Fruit fly (Drosophila melanogaster): ENCODE measurements around the gene mge.

mge gene

dm6 chr3L:3873094-3873493 lies 36.6 kb downstream of the mge start (continued):
- no peak for TF ChIP-seq Vsx1 (GFP tag; optimal IDR thresholded peaks at IDR 0.05)
- TF ChIP-seq pb (GFP tag; optimal IDR thresholded peaks at IDR 0.05) = no peak
- no peak for TF ChIP-seq cad (GFP tag; optimal IDR thresholded peaks at IDR 0.05)
- no peak for TF ChIP-seq CG16779 (GFP tag; IDR thresholded peaks at IDR 0.05)
- no peak for TF ChIP-seq CG10209 (GFP tag; optimal IDR thresholded peaks at IDR 0.05)
- no peak for TF ChIP-seq CG9876 (GFP tag; optimal IDR thresholded peaks at IDR 0.05)
- TF ChIP-seq chn (GFP tag; optimal IDR thresholded peaks at IDR 0.05) = no peak
- TF ChIP-seq CG17186 (GFP tag; optimal IDR thresholded peaks at IDR 0.05) = no peak
- TF ChIP-seq Hr78 (GFP tag; optimal IDR thresholded peaks at IDR 0.05) = peak in 1 of 2 experiments; percentile 16
- no peak for TF ChIP-seq CG6272 (GFP tag; IDR thresholded peaks at IDR 0.05)
- TF ChIP-seq lov (optimal IDR thresholded peaks at IDR 0.05) = no peak
- no peak for TF ChIP-seq lov (GFP tag; IDR thresholded peaks at IDR 0.05)
- no peak for TF ChIP-seq CG4730 (GFP tag; IDR thresholded peaks at IDR 0.05)
- TF ChIP-seq CG6689 (GFP tag; IDR thresholded peaks at IDR 0.05) = peak; percentile 37; the same call in 1 of the 2 replicates
- TF ChIP-seq Dfd (GFP tag; optimal IDR thresholded peaks at IDR 0.05) = no peak
- no peak for TF ChIP-seq CG5180 (GFP tag; optimal IDR thresholded peaks at IDR 0.05)
- no peak for TF ChIP-seq Hmr (GFP tag; optimal IDR thresholded peaks at IDR 0.05)
- TF ChIP-seq CG9215 (GFP tag; IDR thresholded peaks at IDR 0.05) = no peak
- peak; percentile 60 for TF ChIP-seq CG10267 (tag; optimal IDR thresholded peaks at IDR 0.05)
- TF ChIP-seq CG4854 (GFP tag; optimal IDR thresholded peaks at IDR 0.05) = no peak
- no peak for TF ChIP-seq YL-1 (GFP tag; optimal IDR thresholded peaks at IDR 0.05)
- TF ChIP-seq TFAM (GFP tag; optimal IDR thresholded peaks at IDR 0.05) = no peak
- TF ChIP-seq salm (tag; optimal IDR thresholded peaks at IDR 0.05) = no peak
- no peak for TF ChIP-seq yki (optimal IDR thresholded peaks at IDR 0.05)
- TF ChIP-seq gem (tag; optimal IDR thresholded peaks at IDR 0.05) = peak; percentile 75
- TF ChIP-seq Poxn (GFP tag; IDR thresholded peaks at IDR 0.05) = no peak
- no peak for TF ChIP-seq CG6175 (GFP tag; IDR thresholded peaks at IDR 0.05)
- no peak for TF ChIP-seq CG7963 (GFP tag; IDR thresholded peaks at IDR 0.05; ENCODE audit: partially characterized antibody)
- TF ChIP-seq CG8388 (GFP tag; optimal IDR thresholded peaks at IDR 0.05) = peak; percentile 69
- TF ChIP-seq lilli (GFP tag; optimal IDR thresholded peaks at IDR 0.05) = no peak
- TF ChIP-seq Mad (GFP tag; optimal IDR thresholded peaks at IDR 0.05) = no peak
- TF ChIP-seq MESR4 (GFP tag; optimal IDR thresholded peaks at IDR 0.05) = no peak
- peak; percentile 57 for TF ChIP-seq Blimp-1 (GFP tag; optimal IDR thresholded peaks at IDR 0.05)
- TF ChIP-seq usp (GFP tag; optimal IDR thresholded peaks at IDR 0.05) = no peak
- TF ChIP-seq CG4360 (GFP tag; IDR thresholded peaks at IDR 0.05) = no peak
- TF ChIP-seq grn (GFP tag; optimal IDR thresholded peaks at IDR 0.05) = no peak
- TF ChIP-seq dan (GFP tag; IDR thresholded peaks at IDR 0.05) = no peak
- TF ChIP-seq CG7839 (tag; optimal IDR thresholded peaks at IDR 0.05) = peak; percentile 53
- no peak for TF ChIP-seq CG14014 (GFP tag; IDR thresholded peaks at IDR 0.05)
- TF ChIP-seq D19A (tag; optimal IDR thresholded peaks at IDR 0.05) = peak; percentile 43
- peak; percentile 15 for TF ChIP-seq ATbp (GFP tag; optimal IDR thresholded peaks at IDR 0.05)
- no peak for TF ChIP-seq CG14965 (GFP tag; optimal IDR thresholded peaks at IDR 0.05; ENCODE audit: borderline replicate concordance)
- TF ChIP-seq dpn (GFP tag; optimal IDR thresholded peaks at IDR 0.05) = no peak
- no peak for TF ChIP-seq CG12104 (GFP tag; optimal IDR thresholded peaks at IDR 0.05)
- no peak for TF ChIP-seq Ets65A (GFP tag)
- no peak for TF ChIP-seq vfl (GFP tag; optimal IDR thresholded peaks at IDR 0.05)
- no peak for TF ChIP-seq tap (tag; optimal IDR thresholded peaks at IDR 0.05)
- TF ChIP-seq CG15073 (GFP tag; optimal IDR thresholded peaks at IDR 0.05) = no peak
- TF ChIP-seq Sry-δ (GFP tag; optimal IDR thresholded peaks at IDR 0.05) = no peak
- peak; percentile 14 for TF ChIP-seq Hsf (GFP tag; optimal IDR thresholded peaks at IDR 0.05)
- TF ChIP-seq br (optimal IDR thresholded peaks at IDR 0.05) = no peak
- TF ChIP-seq CG2712 (tag; optimal IDR thresholded peaks at IDR 0.05) = peak; percentile 79
- TF ChIP-seq kah (GFP tag; optimal IDR thresholded peaks at IDR 0.05) = no peak

All from whole organism, embryonic.